Worm (Caenorhabditis elegans): ENCODE measurements around the gene col-34.

col-34 gene

ce11 chrIV:4267320-4267719, 22.9 kb upstream of the col-34 start, which contains the start of gene F36A4.4:
Gene F36A4.4, plus strand, starts transcription at chrIV:4267620.
- TF ChIP-seq nhr-10 (tag; optimal IDR thresholded peaks at IDR 0.05) (no peak), ztf-1 (GFP tag; conservative IDR thresholded peaks at IDR 0.05) (no peak), ama-1 (optimal IDR thresholded peaks at IDR 0.05) (no peak), nhr-77 (tag; optimal IDR thresholded peaks at IDR 0.05) (no peak), sma-3 (GFP tag; optimal IDR thresholded peaks at IDR 0.05) (no peak)

ce11 chrIV:4265951-4266350, 21.5 kb upstream of the col-34 start:
- TF ChIP-seq mab-5 (tag; optimal IDR thresholded peaks at IDR 0.05) (no peak), sem-4 (tag; optimal IDR thresholded peaks at IDR 0.05) (no peak), skn-1 (tag; optimal IDR thresholded peaks at IDR 0.05) (no peak), nhr-129 (tag; optimal IDR thresholded peaks at IDR 0.05) (no peak), ama-1 (optimal IDR thresholded peaks at IDR 0.05) (no peak), ztf-1 (GFP tag; conservative IDR thresholded peaks at IDR 0.05) (no peak), C34F6.9 (tag; optimal IDR thresholded peaks at IDR 0.05) (no peak), nhr-77 (tag; optimal IDR thresholded peaks at IDR 0.05) (no peak), lin-39 (tag; optimal IDR thresholded peaks at IDR 0.05) (no peak), unc-39 (tag; optimal IDR thresholded peaks at IDR 0.05) (no peak), snpc-4 (tag; optimal IDR thresholded peaks at IDR 0.05) (no peak), elt-1 (tag; optimal IDR thresholded peaks at IDR 0.05) (no peak), mdl-1 (tag; optimal IDR thresholded peaks at IDR 0.05) (no peak), ceh-16 (tag; optimal IDR thresholded peaks at IDR 0.05) (no peak), nhr-237 (tag; optimal IDR thresholded peaks at IDR 0.05) (no peak), F13H6.1 (tag; optimal IDR thresholded peaks at IDR 0.05) (no peak), sma-3 (GFP tag; optimal IDR thresholded peaks at IDR 0.05) (no peak), zag-1 (tag; optimal IDR thresholded peaks at IDR 0.05) (no peak), lin-13 (GFP tag; optimal IDR thresholded peaks at IDR 0.05) (no peak)

ce11 chrIV:4265224-4265623, 20.8 kb upstream of the col-34 start, which contains the start of gene F36A4.5:
Gene F36A4.5, plus strand, starts transcription at chrIV:4265524.
- no peak for TF ChIP-seq alr-1 (tag; optimal IDR thresholded peaks at IDR 0.05)
- no peak for TF ChIP-seq blmp-1 (tag; optimal IDR thresholded peaks at IDR 0.05; ENCODE audit: insufficient read depth)
- no peak for TF ChIP-seq unc-39 (tag; optimal IDR thresholded peaks at IDR 0.05)
- TF ChIP-seq mdl-1 (tag; optimal IDR thresholded peaks at IDR 0.05), result no peak
- TF ChIP-seq unc-55 (GFP tag; optimal IDR thresholded peaks at IDR 0.05), result no peak
- TF ChIP-seq elt-3 (tag; optimal IDR thresholded peaks at IDR 0.05), result no peak
- TF ChIP-seq C34F6.9 (tag; optimal IDR thresholded peaks at IDR 0.05), result no peak
- TF ChIP-seq skn-1 (tag; optimal IDR thresholded peaks at IDR 0.05), result no peak
- TF ChIP-seq dmd-4 (tag; optimal IDR thresholded peaks at IDR 0.05), result no peak
- no peak for TF ChIP-seq lin-13 (GFP tag; optimal IDR thresholded peaks at IDR 0.05)
- TF ChIP-seq ztf-1 (GFP tag; conservative IDR thresholded peaks at IDR 0.05), result no peak
- TF ChIP-seq nhr-6 (tag; optimal IDR thresholded peaks at IDR 0.05), result no peak
- no peak for TF ChIP-seq nhr-11 (tag; optimal IDR thresholded peaks at IDR 0.05)
- no peak for TF ChIP-seq sma-3 (GFP tag; optimal IDR thresholded peaks at IDR 0.05)
- no peak for TF ChIP-seq sma-9 (GFP tag; optimal IDR thresholded peaks at IDR 0.05)
- TF ChIP-seq sma-9 (tag; optimal IDR thresholded peaks at IDR 0.05), result no peak
- TF ChIP-seq mab-5 (tag; optimal IDR thresholded peaks at IDR 0.05), result no peak

ce11 chrIV:4264649-4265048, 20.2 kb upstream of the col-34 start:
- TF ChIP-seq R02D3.7 (tag; optimal IDR thresholded peaks at IDR 0.05), result no peak
- no peak for TF ChIP-seq gmeb-1 (tag; optimal IDR thresholded peaks at IDR 0.05)
- TF ChIP-seq alr-1 (tag; optimal IDR thresholded peaks at IDR 0.05), result no peak

ce11 chrIV:4262993-4263392, 18.6 kb upstream of the col-34 start, which contains the start of gene col-33:
Gene col-33, plus strand, starts transcription at chrIV:4263293.
- TF ChIP-seq F13H6.1 (tag; optimal IDR thresholded peaks at IDR 0.05) (no peak), blmp-1 (tag; optimal IDR thresholded peaks at IDR 0.05; ENCODE audit: insufficient read depth) (no peak), nhr-21 (tag; optimal IDR thresholded peaks at IDR 0.05) (no peak), nhr-10 (tag; optimal IDR thresholded peaks at IDR 0.05) (no peak), ama-1 (optimal IDR thresholded peaks at IDR 0.05) (no peak), nhr-11 (tag; optimal IDR thresholded peaks at IDR 0.05) (no peak), mab-5 (tag; optimal IDR thresholded peaks at IDR 0.05) (no peak), R02D3.7 (tag; optimal IDR thresholded peaks at IDR 0.05) (no peak), nhr-6 (tag; optimal IDR thresholded peaks at IDR 0.05) (no peak)

ce11 chrIV:4259433-4259832, 15.0 kb upstream of the col-34 start:
- TF ChIP-seq Y55F3AM.14 (GFP tag; optimal IDR thresholded peaks at IDR 0.05) (no peak), fos-1 (tag; optimal IDR thresholded peaks at IDR 0.05) (peak; percentile 78), nhr-6 (tag; optimal IDR thresholded peaks at IDR 0.05) (no peak), crh-2 (tag; optimal IDR thresholded peaks at IDR 0.05) (no peak)

Data from whole organism, L2 larva.